Worm (Caenorhabditis elegans) whole organism, L4 larva: ENCODE data around the gene K11D12.14.

Experiments used
- F26F4.8 ChIP-seq: fragments of 200-800 bp; sonication (Bioruptor generic); conservative IDR thresholded peaks from 2 replicates; pipeline ENCODE4 v1.3.6; 2022; ENCODE audit warnings: missing genetic modification characterization, missing compliant biosample characterization
- T20F7.1 ChIP-seq: fragments of 200-800 bp; sonication (Bioruptor generic); optimal IDR thresholded peaks from 2 replicates; lab custom pipeline; 2018; ENCODE audit warnings: mild to moderate bottlenecking, missing genetic modification characterization, missing compliant biosample characterization
- T26A8.4 ChIP-seq: fragments of 200-800 bp; sonication (Bioruptor generic); IDR thresholded peaks from 2 replicates; pipeline ENCODE4 v1.3.6; 2022; ENCODE audit warnings: missing genetic modification characterization, missing compliant biosample characterization
- ceh-44 ChIP-seq: fragments of 200-800 bp; sonication (Bioruptor generic); IDR thresholded peaks from 2 replicates; pipeline ENCODE4 v1.3.6; 2022; ENCODE audit warnings: missing genetic modification reagents, missing genetic modification characterization, missing compliant biosample characterization
- ces-1 ChIP-seq: fragments of 150-350 bp; sonication (generic microtip); optimal IDR thresholded peaks from 4 replicates; lab custom pipeline; 2014; ENCODE audit warnings: missing biosample characterization, missing genetic modification reagents, missing genetic modification characterization
- ctbp-1 ChIP-seq: fragments of 200-800 bp; sonication (Bioruptor generic); IDR thresholded peaks from 2 replicates; pipeline ENCODE4 v1.3.6; 2022; ENCODE audit warnings: missing genetic modification reagents, missing genetic modification characterization, missing compliant biosample characterization
- daf-12 ChIP-seq: fragments of 150-350 bp; optimal IDR thresholded peaks from 2 replicates; lab custom pipeline; 2014; ENCODE audit warnings: missing biosample characterization, missing genetic modification reagents, missing genetic modification characterization
- daf-16 ChIP-seq, 3 experiments: sonication (generic microtip); optimal IDR thresholded peaks; 2 replicates each; lab custom pipeline; 2016 to 2017; ENCODE audit warnings: missing genetic modification characterization in 3 of 3, missing genetic modification reagents in 3 of 3, mild to moderate bottlenecking in 2 of 3, missing compliant biosample characterization in 2 of 3, missing biosample characterization in 1 of 3, moderate library complexity in 1 of 3
- dmd-6 ChIP-seq: fragments of 200-800 bp; sonication (Bioruptor generic); IDR thresholded peaks from 2 replicates; pipeline ENCODE4 v1.3.6; 2022; ENCODE audit warnings: missing genetic modification reagents, missing genetic modification characterization, missing compliant biosample characterization
- dpl-1 ChIP-seq: fragments of 150-350 bp; optimal IDR thresholded peaks from 2 replicates; lab custom pipeline; 2014; ENCODE audit warnings: missing biosample characterization, missing genetic modification reagents, missing genetic modification characterization
- duxl-1 ChIP-seq: sonication (generic microtip); optimal IDR thresholded peaks from 2 replicates; lab custom pipeline; 2016; ENCODE audit warnings: mild to moderate bottlenecking, missing genetic modification characterization, moderate library complexity, missing compliant biosample characterization; ENCODE audit not compliant: poor library complexity
- hif-1 ChIP-seq, 2 experiments: sonication (generic microtip); optimal IDR thresholded peaks; 2 replicates each; lab custom pipeline; 2016 to 2017; ENCODE audit warnings: missing compliant biosample characterization in 2 of 2, missing genetic modification characterization in 2 of 2, missing genetic modification reagents in 2 of 2, missing genotype in 2 of 2, mild to moderate bottlenecking in 1 of 2
- hlh-11 ChIP-seq: fragments of 200-800 bp; sonication (Bioruptor generic); optimal IDR thresholded peaks from 2 replicates; lab custom pipeline; 2018; ENCODE audit warnings: mild to moderate bottlenecking, missing genetic modification characterization, missing compliant biosample characterization
- hlh-30 ChIP-seq: sonication (generic microtip); optimal IDR thresholded peaks from 2 replicates; lab custom pipeline; 2017; ENCODE audit warnings: antibody characterized with exemption, mild to moderate bottlenecking, missing genetic modification characterization, missing compliant biosample characterization; ENCODE audit not compliant: insufficient read depth
- lin-29 ChIP-seq: fragments of 200-800 bp; sonication (Bioruptor generic); IDR thresholded peaks from 2 replicates; pipeline ENCODE4 v1.3.6; 2022; ENCODE audit warnings: missing genetic modification reagents, missing genetic modification characterization, missing compliant biosample characterization
- lin-38 ChIP-seq: fragments of 200-800 bp; sonication (Bioruptor generic); IDR thresholded peaks from 2 replicates; pipeline ENCODE4 v1.3.6; 2022; ENCODE audit warnings: missing genetic modification reagents, missing genetic modification characterization, missing compliant biosample characterization
- lir-3 ChIP-seq: sonication (generic microtip); optimal IDR thresholded peaks from 2 replicates; lab custom pipeline; 2016; ENCODE audit warnings: mild to moderate bottlenecking, missing genetic modification characterization, missing compliant biosample characterization
- lsy-2 ChIP-seq, 2 experiments: fragments of 150-350 bp in 1 of 2; sonication (generic microtip) in 1 of 2; optimal IDR thresholded peaks; 2 replicates each; lab custom pipeline; 2014 to 2017; ENCODE audit warnings: missing biosample characterization in 2 of 2, missing genetic modification characterization in 2 of 2
- mep-1 ChIP-seq: fragments of 150-350 bp; sonication (generic microtip); optimal IDR thresholded peaks from 3 replicates; lab custom pipeline; 2014; ENCODE audit warnings: missing biosample characterization, missing genetic modification characterization
- nhr-10 ChIP-seq: fragments of 150-350 bp; optimal IDR thresholded peaks from 2 replicates; lab custom pipeline; 2014; ENCODE audit warnings: missing biosample characterization, missing genetic modification characterization
- nhr-237 ChIP-seq: sonication (generic microtip); optimal IDR thresholded peaks from 2 replicates; lab custom pipeline; 2017; ENCODE audit warnings: missing biosample characterization, missing genetic modification characterization
- nhr-28 ChIP-seq: fragments of 150-350 bp; optimal IDR thresholded peaks from 2 replicates; lab custom pipeline; 2014; ENCODE audit warnings: missing biosample characterization, missing genetic modification characterization
- nhr-6 ChIP-seq: fragments of 150-350 bp; optimal IDR thresholded peaks from 2 replicates; lab custom pipeline; 2014; ENCODE audit warnings: missing biosample characterization, missing genetic modification characterization
- pha-4 ChIP-seq, 2 experiments: fragments of 150-350 bp in 1 of 2; fragments of 200-800 bp in 1 of 2; sonication (Bioruptor generic) in 1 of 2; IDR thresholded peaks in 1 of 2; optimal IDR thresholded peaks in 1 of 2; 2 replicates each; pipeline versions ENCODE4 v1.3.6 to Lab custom; 2014 to 2022; ENCODE audit warnings: missing genetic modification characterization in 2 of 2, missing genetic modification reagents in 2 of 2, missing biosample characterization in 1 of 2, missing compliant biosample characterization in 1 of 2
- pqm-1 ChIP-seq: sonication (generic microtip); optimal IDR thresholded peaks from 2 replicates; lab custom pipeline; 2017; ENCODE audit warnings: missing biosample characterization, missing genetic modification characterization
- rbr-2 ChIP-seq: sonication (generic microtip); optimal IDR thresholded peaks from 2 replicates; lab custom pipeline; 2016; ENCODE audit warnings: missing genotype, missing genetic modification characterization, missing compliant biosample characterization
- tra-1 ChIP-seq: fragments of 200-800 bp; sonication (Bioruptor generic); IDR thresholded peaks from 2 replicates; pipeline ENCODE4 v1.3.6; 2022; ENCODE audit warnings: missing genetic modification reagents, missing genetic modification characterization, missing compliant biosample characterization
- unc-39 ChIP-seq: sonication (generic microtip); optimal IDR thresholded peaks from 2 replicates; lab custom pipeline; 2017; ENCODE audit warnings: missing biosample characterization, missing genetic modification characterization
- vab-7 ChIP-seq: fragments of 200-800 bp; sonication (Bioruptor generic); IDR thresholded peaks from 2 replicates; pipeline ENCODE4 v1.3.6; 2022; ENCODE audit warnings: missing genetic modification reagents, missing genetic modification characterization, missing compliant biosample characterization
- zag-1 ChIP-seq: fragments of 150-350 bp; optimal IDR thresholded peaks from 2 replicates; lab custom pipeline; 2014; ENCODE audit warnings: missing biosample characterization, missing genetic modification characterization
- zip-2 ChIP-seq: fragments of 150-350 bp; optimal IDR thresholded peaks from 2 replicates; lab custom pipeline; 2014; ENCODE audit warnings: missing biosample characterization, missing genetic modification characterization
- ztf-11 ChIP-seq: fragments of 150-350 bp; optimal IDR thresholded peaks from 2 replicates; lab custom pipeline; 2014; ENCODE audit warnings: missing biosample characterization, missing genetic modification characterization

The K11D12.14 gene

DNA sequence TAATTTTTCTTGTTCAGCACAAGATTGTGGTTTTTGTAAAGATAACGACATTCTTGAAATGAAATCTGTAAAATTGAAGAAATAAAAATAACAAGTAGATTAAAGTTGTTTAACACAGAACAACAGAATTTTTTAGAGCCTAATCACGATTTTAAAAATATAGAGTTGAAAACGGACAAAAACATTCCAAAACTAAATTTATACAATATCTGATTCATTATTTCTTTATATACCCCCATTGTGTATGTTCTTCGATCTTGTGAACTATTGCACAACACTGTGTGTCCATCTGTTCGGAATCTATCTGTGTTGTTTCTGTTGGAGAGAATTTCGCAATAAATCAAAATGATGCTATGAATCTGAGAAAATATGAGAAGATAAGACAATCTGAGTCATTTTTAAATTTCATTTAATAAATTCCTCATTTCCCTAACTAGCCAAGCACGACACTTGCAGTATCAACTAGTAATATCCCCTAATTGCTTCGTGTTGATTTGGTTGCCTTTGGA is 35.6 kb downstream of the K11D12.14 start, which contains the start of gene Y58A7A.4:
Y58A7A.4 (minus strand) TSS at position 51 of the 509 bp plus-strand sequence.
- TF ChIP-seq pqm-1 (tag; lab: Kevin White, UChicago) (no peak), nhr-28 (tag; lab: Kevin White, UChicago) (peak; percentile 6), zip-2 (tag; lab: Kevin White, UChicago) (peak; percentile 92), nhr-237 (tag; lab: Kevin White, UChicago) (no peak), nhr-10 (tag; lab: Kevin White, UChicago) (no peak), lin-29 (GFP tag; lab: Robert Waterston, UW) (no peak)
- TF ChIP-seq, all 104 proteins: peak for 2

DNA sequence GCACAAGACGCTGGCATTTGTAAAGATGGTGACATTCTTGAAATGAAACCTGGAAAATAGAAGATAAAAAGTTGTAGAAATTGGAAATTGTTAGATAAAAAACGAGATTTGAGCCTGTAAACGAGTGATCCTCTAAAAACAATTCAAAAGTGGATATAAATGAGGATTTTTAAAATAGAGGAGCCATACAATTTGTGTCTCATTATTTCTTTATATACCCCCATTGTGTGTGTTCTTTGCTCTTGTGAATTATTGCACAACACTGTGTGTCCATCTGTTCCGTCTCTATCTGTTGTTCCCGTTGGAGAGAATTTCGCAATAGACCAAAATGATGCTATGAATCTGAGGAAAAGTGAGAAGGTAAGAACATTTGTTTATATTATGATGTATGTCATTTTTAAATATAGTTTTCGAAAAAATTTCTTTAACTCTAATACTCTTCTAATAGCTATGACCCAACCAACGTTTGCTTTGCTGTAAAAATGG is 37.5 kb downstream of the K11D12.14 start, which contains the start of gene Y58A7A.5:
Y58A7A.5 (minus strand) TSS at position 51 of the 486 bp plus-strand sequence.
- TF ChIP-seq nhr-28 (tag; lab: Kevin White, UChicago) (peak; percentile 64), dmd-6 (GFP tag; lab: Robert Waterston, UW) (peak; percentile 57; the same call in 1 of the 2 replicates), daf-16 (GFP tag; optimal IDR thresholded peaks at IDR 0.05; lab: Kevin White, UChicago) (peak in 1 of 2 experiments; percentile 54), daf-16 (tag; optimal IDR thresholded peaks at IDR 0.05; lab: Kevin White, UChicago) (no peak), T20F7.1 (peak; percentile 49), hlh-30 (tag; lab: Kevin White, UChicago) (no peak), T26A8.4 (GFP tag; lab: Robert Waterston, UW) (no peak), lir-3 (no peak), zag-1 (no peak), rbr-2 (tag; lab: Kevin White, UChicago) (no peak), hlh-11 (peak; percentile 40), pqm-1 (tag; lab: Kevin White, UChicago) (peak; percentile 6), unc-39 (tag; lab: Kevin White, UChicago) (no peak), ceh-44 (GFP tag; lab: Robert Waterston, UW) (no peak), lin-38 (GFP tag; lab: Robert Waterston, UW) (no peak), mep-1 (tag; lab: Kevin White, UChicago) (peak; percentile 35), F26F4.8 (GFP tag; lab: Robert Waterston, UW) (no peak), pha-4 (GFP tag; IDR thresholded peaks at IDR 0.05; lab: Robert Waterston, UW) (no peak), pha-4 (tag; optimal IDR thresholded peaks at IDR 0.05; lab: Kevin White, UChicago) (peak; percentile 19), ztf-11 (no peak), lsy-2 (tag; optimal IDR thresholded peaks at IDR 0.05; lab: Kevin White, UChicago) (peak in 1 of 2 experiments; percentile 59), hif-1 (tag; optimal IDR thresholded peaks at IDR 0.05; lab: Kevin White, UChicago) (peak in 1 of 2 experiments; percentile 39), vab-7 (GFP tag; lab: Robert Waterston, UW) (no peak), tra-1 (GFP tag; lab: Robert Waterston, UW) (no peak), zip-2 (tag; lab: Kevin White, UChicago) (peak; percentile 98), nhr-237 (tag; lab: Kevin White, UChicago) (no peak), duxl-1 (tag; lab: Kevin White, UChicago) (no peak), dpl-1 (GFP tag; lab: Kevin White, UChicago) (peak; percentile 28), nhr-6 (tag; lab: Kevin White, UChicago) (peak; percentile 60)

DNA sequence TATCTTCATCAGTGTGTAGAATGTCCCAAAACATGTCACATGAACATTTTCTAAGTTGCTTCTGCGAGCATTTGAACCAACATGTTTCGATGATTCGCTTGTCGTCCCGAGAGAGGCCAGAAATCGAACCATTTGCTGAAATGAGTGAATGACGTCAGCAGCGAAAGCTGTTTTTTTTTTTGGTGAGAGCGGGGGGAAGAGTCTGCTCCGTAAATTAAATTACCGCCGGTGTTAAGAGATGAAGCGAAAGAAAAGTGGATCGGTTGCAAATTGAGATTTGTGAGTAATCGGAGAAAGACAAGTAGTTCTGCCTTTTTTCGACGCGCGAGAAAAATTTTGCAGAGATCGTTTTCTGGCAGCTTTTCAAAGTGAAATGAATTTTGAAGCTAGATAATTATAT is 38.9 kb downstream of the K11D12.14 start:
- TF ChIP-seq dmd-6 (GFP tag; lab: Robert Waterston, UW), result 0 out of 2 replicates have a peak, but pooled peaks have one; percentile 11
- peak; percentile 54 for TF ChIP-seq ces-1 (GFP tag; lab: Kevin White, UChicago)
- 0 out of 2 replicates have a peak, but pooled peaks have one; percentile 34 for TF ChIP-seq ctbp-1 (GFP tag; lab: Robert Waterston, UW)
- no peak for TF ChIP-seq daf-12
